Worm (Caenorhabditis elegans) whole organism, late embryonic: ENCODE results near the gene srw-113.

Experiments
- C08G9.2 ChIP-seq: sonication (generic microtip); optimal IDR thresholded peaks from 2 replicates; lab custom pipeline; 2016; ENCODE audit warnings: mild to moderate bottlenecking, missing genetic modification characterization, moderate library complexity, missing compliant biosample characterization
- ahr-1 ChIP-seq: sonication (generic microtip); optimal IDR thresholded peaks from 2 replicates; lab custom pipeline; 2016; ENCODE audit warnings: missing genetic modification characterization, missing compliant biosample characterization
- dve-1 ChIP-seq: sonication (generic microtip); optimal IDR thresholded peaks from 2 replicates; lab custom pipeline; 2017; ENCODE audit warnings: antibody characterized with exemption, mild to moderate bottlenecking, missing genetic modification characterization, missing compliant biosample characterization
- eyg-1 ChIP-seq: sonication (generic microtip); optimal IDR thresholded peaks from 2 replicates; lab custom pipeline; 2016; ENCODE audit warnings: missing genotype, missing genetic modification characterization, missing compliant biosample characterization
- hlh-15 ChIP-seq: sonication (generic microtip); optimal IDR thresholded peaks from 2 replicates; lab custom pipeline; 2016; ENCODE audit warnings: missing genetic modification characterization, missing compliant biosample characterization
- lim-6 ChIP-seq: sonication (generic microtip); optimal IDR thresholded peaks from 2 replicates; lab custom pipeline; 2016; ENCODE audit warnings: missing genetic modification characterization, missing compliant biosample characterization
- lin-11 ChIP-seq: fragments of 200-800 bp; sonication (Bioruptor generic); optimal IDR thresholded peaks from 2 replicates; lab custom pipeline; 2018; ENCODE audit warnings: mild to moderate bottlenecking, missing genetic modification characterization, missing compliant biosample characterization
- nhr-11 ChIP-seq: fragments of 150-350 bp; optimal IDR thresholded peaks from 2 replicates; lab custom pipeline; 2014; ENCODE audit warnings: missing biosample characterization, missing genetic modification characterization
- nhr-232 ChIP-seq: sonication (generic microtip); optimal IDR thresholded peaks from 2 replicates; lab custom pipeline; 2016; ENCODE audit warnings: missing genetic modification characterization, missing compliant biosample characterization
- tbx-2 ChIP-seq: sonication (generic microtip); optimal IDR thresholded peaks from 2 replicates; lab custom pipeline; 2016; ENCODE audit warnings: missing genetic modification characterization, missing compliant biosample characterization

- TF ChIP-seq tbx-2: no peak
- no peak for TF ChIP-seq dve-1 (tag; lab: Kevin White, UChicago)
- TF ChIP-seq ahr-1 (tag; lab: Kevin White, UChicago): no peak
- TF ChIP-seq eyg-1 (tag; lab: Kevin White, UChicago): no peak
- no peak for TF ChIP-seq lin-11 (tag; lab: Kevin White, UChicago)
- no peak for TF ChIP-seq nhr-11 (tag; lab: Kevin White, UChicago)
- no peak for TF ChIP-seq nhr-232 (tag; lab: Kevin White, UChicago)
- TF ChIP-seq C08G9.2 (tag; lab: Kevin White, UChicago): no peak
- no peak for TF ChIP-seq lim-6
- no peak for TF ChIP-seq hlh-15 (tag; lab: Kevin White, UChicago)
These were observed 29.3 kb upstream of the srw-113 start, which contains the start of gene srx-48 for ce11 chrV:15303625-15304024.
